Worm (Caenorhabditis elegans): ENCODE measurements around the gene Y43F8B.24.
A peak's percentile ranks its signal among the peaks of the same experiment; 100 is the strongest.

Y43F8B.24 gene

ce11 chrV:19430351-19430913 is 26.8 kb upstream of the Y43F8B.24 start (continued):
- TF ChIP-seq lir-3 (tag; optimal IDR thresholded peaks at IDR 0.05): no peak
- TF ChIP-seq mxl-2 (GFP tag; conservative IDR thresholded peaks at IDR 0.05): peak; percentile 63; the same call in 1 of the 2 replicates
- no peak for TF ChIP-seq F37D6.2 (tag; optimal IDR thresholded peaks at IDR 0.05)
- TF ChIP-seq mxl-3 (GFP tag; optimal IDR thresholded peaks at IDR 0.05): no peak
- TF ChIP-seq madf-5 (GFP tag; IDR thresholded peaks at IDR 0.05): no peak
- no peak for TF ChIP-seq ctbp-1 (GFP tag; IDR thresholded peaks at IDR 0.05)
- no peak for TF ChIP-seq cey-2 (tag; optimal IDR thresholded peaks at IDR 0.05; ENCODE audit: borderline replicate concordance, insufficient read depth)
- TF ChIP-seq mes-2 (tag; optimal IDR thresholded peaks at IDR 0.05; ENCODE audit: poor library complexity, severe bottlenecking): no peak
- no peak for TF ChIP-seq duxl-1 (tag; optimal IDR thresholded peaks at IDR 0.05; ENCODE audit: poor library complexity)
- TF ChIP-seq D1046.2 (GFP tag; IDR thresholded peaks at IDR 0.05): no peak
- no peak for TF ChIP-seq dve-1 (tag; optimal IDR thresholded peaks at IDR 0.05; ENCODE audit: insufficient read depth)
- no peak for TF ChIP-seq nhr-10 (tag; optimal IDR thresholded peaks at IDR 0.05)
- TF ChIP-seq dmd-8 (GFP tag; IDR thresholded peaks at IDR 0.05): no peak
- TF ChIP-seq mdl-1 (tag; optimal IDR thresholded peaks at IDR 0.05): no peak
- 0 out of 2 replicates have a peak, but pooled peaks have one; percentile 11 for TF ChIP-seq saeg-2 (GFP tag; IDR thresholded peaks at IDR 0.05)
- TF ChIP-seq hlh-30 (tag; optimal IDR thresholded peaks at IDR 0.05; ENCODE audit: insufficient read depth): peak; percentile 30
- TF ChIP-seq mep-1 (tag; optimal IDR thresholded peaks at IDR 0.05): no peak
- TF ChIP-seq ceh-62 (tag; optimal IDR thresholded peaks at IDR 0.05): no peak
- no peak for TF ChIP-seq ceh-44 (GFP tag; IDR thresholded peaks at IDR 0.05)
- TF ChIP-seq mdt-29 (GFP tag; IDR thresholded peaks at IDR 0.05): no peak
- TF ChIP-seq F26F4.8 (GFP tag; conservative IDR thresholded peaks at IDR 0.05): 0 out of 2 replicates have a peak, but pooled peaks have one; percentile 19
- TF ChIP-seq fkh-10 (GFP tag; optimal IDR thresholded peaks at IDR 0.05): no peak
- TF ChIP-seq rbr-2 (tag; optimal IDR thresholded peaks at IDR 0.05): no peak

ce11 chrV:19431036-19431435 is 26.2 kb upstream of the Y43F8B.24 start, which contains the start of gene srw-85:
srw-85 (minus strand) TSS chrV:19431136.
- no peak for TF ChIP-seq ztf-7 (tag; optimal IDR thresholded peaks at IDR 0.05)
- TF ChIP-seq vab-7 (GFP tag; IDR thresholded peaks at IDR 0.05): no peak
- TF ChIP-seq sdz-12 (GFP tag; optimal IDR thresholded peaks at IDR 0.05): no peak
- no peak for TF ChIP-seq ceh-82 (tag; optimal IDR thresholded peaks at IDR 0.05)
- no peak for TF ChIP-seq ZK546.5 (tag; optimal IDR thresholded peaks at IDR 0.05)
- TF ChIP-seq nhr-6 (tag; optimal IDR thresholded peaks at IDR 0.05): no peak
- TF ChIP-seq lim-7 (GFP tag; IDR thresholded peaks at IDR 0.05): no peak
- TF ChIP-seq mdt-29 (GFP tag; IDR thresholded peaks at IDR 0.05): no peak

- TF ChIP-seq F49E8.2 (tag; optimal IDR thresholded peaks at IDR 0.05; ENCODE audit: borderline replicate concordance) (no peak), zip-2 (tag; optimal IDR thresholded peaks at IDR 0.05) (peak; percentile 46), hlh-30 (tag; optimal IDR thresholded peaks at IDR 0.05; ENCODE audit: insufficient read depth) (no peak), aha-1 (tag) (peak; percentile 76), nhr-28 (tag; optimal IDR thresholded peaks at IDR 0.05) (peak; percentile 27), php-3 (GFP tag; IDR thresholded peaks at IDR 0.05) (peak; percentile 86)
Measured at ce11 chrV:19432030-19432429, 25.2 kb upstream of the Y43F8B.24 start.

ce11 chrV:19432972-19433371 is 24.2 kb upstream of the Y43F8B.24 start, which contains the start of gene C25F9.11:
C25F9.11 (minus strand) TSS chrV:19433072.
- TF ChIP-seq F37D6.2 (tag; optimal IDR thresholded peaks at IDR 0.05) (no peak), ceh-20 (GFP tag; IDR thresholded peaks at IDR 0.05) (no peak), daf-19 (GFP tag; conservative IDR thresholded peaks at IDR 0.05) (no peak), unc-62 (GFP tag; optimal IDR thresholded peaks at IDR 0.05 in 1 of 2) (no peak), unc-62 (tag; optimal IDR thresholded peaks at IDR 0.05) (no peak), D1046.2 (GFP tag; IDR thresholded peaks at IDR 0.05) (no peak)

All from whole organism, L4 larva.